Worm (Caenorhabditis elegans) whole organism, L4 larva: ENCODE results near the gene F22E5.13.

Experiments
- D1046.2 ChIP-seq: fragments of 200-800 bp; sonication (Bioruptor generic); IDR thresholded peaks from 2 replicates; pipeline ENCODE4 v1.3.6; 2022; ENCODE audit warnings: missing genetic modification characterization, missing compliant biosample characterization
- R02D3.7 ChIP-seq: fragments of 150-350 bp; sonication (generic microtip); optimal IDR thresholded peaks from 3 replicates; lab custom pipeline; 2014; ENCODE audit warnings: missing biosample characterization, missing genetic modification characterization
- Y105C5A.15 ChIP-seq: fragments of 200-800 bp; sonication (Bioruptor generic); IDR thresholded peaks from 2 replicates; pipeline ENCODE4 v1.3.6; 2022; ENCODE audit warnings: missing genetic modification characterization, missing compliant biosample characterization
- aha-1 ChIP-seq: fragments of 150-350 bp; peaks from one replicate; lab custom pipeline; 2014; ENCODE audit warnings: missing biosample characterization, missing genetic modification characterization
- ama-1 ChIP-seq: fragments of 150-350 bp; optimal IDR thresholded peaks from 2 replicates; lab custom pipeline; 2014; ENCODE audit warnings: inconsistent platforms, mixed read lengths
- attf-4 ChIP-seq: sonication (generic microtip); optimal IDR thresholded peaks from 3 replicates; lab custom pipeline; 2017; ENCODE audit warnings: missing biosample characterization, missing genetic modification characterization
- ceh-44 ChIP-seq: fragments of 200-800 bp; sonication (Bioruptor generic); IDR thresholded peaks from 2 replicates; pipeline ENCODE4 v1.3.6; 2022; ENCODE audit warnings: missing genetic modification reagents, missing genetic modification characterization, missing compliant biosample characterization
- daf-19 ChIP-seq: fragments of 200-800 bp; sonication (Bioruptor generic); conservative IDR thresholded peaks from 2 replicates; pipeline ENCODE4 v1.3.6; 2022; ENCODE audit warnings: missing genetic modification characterization, missing compliant biosample characterization
- dmd-8 ChIP-seq: fragments of 200-800 bp; sonication (Bioruptor generic); IDR thresholded peaks from 2 replicates; pipeline ENCODE4 v1.3.6; 2022; ENCODE audit warnings: missing genetic modification characterization, missing compliant biosample characterization
- dmd-9 ChIP-seq: fragments of 200-800 bp; sonication (Bioruptor generic); IDR thresholded peaks from 2 replicates; pipeline ENCODE4 v1.3.6; 2022; ENCODE audit warnings: missing genetic modification reagents, missing genetic modification characterization, missing compliant biosample characterization
- dpl-1 ChIP-seq: fragments of 150-350 bp; optimal IDR thresholded peaks from 2 replicates; lab custom pipeline; 2014; ENCODE audit warnings: missing biosample characterization, missing genetic modification reagents, missing genetic modification characterization
- duxl-1 ChIP-seq: sonication (generic microtip); optimal IDR thresholded peaks from 2 replicates; lab custom pipeline; 2016; ENCODE audit warnings: mild to moderate bottlenecking, missing genetic modification characterization, moderate library complexity, missing compliant biosample characterization; ENCODE audit not compliant: poor library complexity
- egl-27 ChIP-seq: sonication (generic microtip); optimal IDR thresholded peaks from 3 replicates; lab custom pipeline; 2017; ENCODE audit warnings: missing biosample characterization, missing genetic modification reagents, missing genetic modification characterization
- fkh-10 ChIP-seq: fragments of 150-350 bp; optimal IDR thresholded peaks from 2 replicates; lab custom pipeline; 2014; ENCODE audit warnings: missing biosample characterization, missing genetic modification reagents, missing genetic modification characterization
- fos-1 ChIP-seq: fragments of 150-350 bp; optimal IDR thresholded peaks from 2 replicates; lab custom pipeline; 2014; ENCODE audit warnings: missing biosample characterization, missing genetic modification characterization
- hlh-11 ChIP-seq: fragments of 200-800 bp; sonication (Bioruptor generic); optimal IDR thresholded peaks from 2 replicates; lab custom pipeline; 2018; ENCODE audit warnings: mild to moderate bottlenecking, missing genetic modification characterization, missing compliant biosample characterization
- hlh-30 ChIP-seq: sonication (generic microtip); optimal IDR thresholded peaks from 2 replicates; lab custom pipeline; 2017; ENCODE audit warnings: antibody characterized with exemption, mild to moderate bottlenecking, missing genetic modification characterization, missing compliant biosample characterization; ENCODE audit not compliant: insufficient read depth
- lin-1 ChIP-seq: fragments of 200-800 bp; sonication (Bioruptor generic); IDR thresholded peaks from 2 replicates; pipeline ENCODE4 v1.3.6; 2022; ENCODE audit warnings: missing genetic modification reagents, missing genetic modification characterization, missing compliant biosample characterization
- lin-13 ChIP-seq: fragments of 150-350 bp; optimal IDR thresholded peaks from 2 replicates; lab custom pipeline; 2014; ENCODE audit warnings: missing biosample characterization, missing genetic modification reagents, missing genetic modification characterization
- lin-38 ChIP-seq: fragments of 200-800 bp; sonication (Bioruptor generic); IDR thresholded peaks from 2 replicates; pipeline ENCODE4 v1.3.6; 2022; ENCODE audit warnings: missing genetic modification reagents, missing genetic modification characterization, missing compliant biosample characterization
- lin-39 ChIP-seq: fragments of 150-350 bp; optimal IDR thresholded peaks from 2 replicates; lab custom pipeline; 2014; ENCODE audit warnings: missing biosample characterization, missing genetic modification reagents, missing genetic modification characterization
- lsy-2 ChIP-seq, 2 experiments: fragments of 150-350 bp in 1 of 2; sonication (generic microtip) in 1 of 2; optimal IDR thresholded peaks; 2 replicates each; lab custom pipeline; 2014 to 2017; ENCODE audit warnings: missing biosample characterization in 2 of 2, missing genetic modification characterization in 2 of 2
- madf-5 ChIP-seq, 2 experiments: fragments of 200-800 bp; sonication (Bioruptor generic); IDR thresholded peaks; 2 replicates each; pipeline ENCODE4 v1.3.6; 2022; ENCODE audit warnings: missing compliant biosample characterization in 2 of 2, missing genetic modification characterization in 2 of 2
- mdt-29 ChIP-seq: fragments of 200-800 bp; sonication (Bioruptor generic); IDR thresholded peaks from 2 replicates; pipeline ENCODE4 v1.3.6; 2022; ENCODE audit warnings: missing genetic modification reagents, missing genetic modification characterization, missing compliant biosample characterization
- nhr-10 ChIP-seq: fragments of 150-350 bp; optimal IDR thresholded peaks from 2 replicates; lab custom pipeline; 2014; ENCODE audit warnings: missing biosample characterization, missing genetic modification characterization
- nhr-25 ChIP-seq: sonication (generic microtip); optimal IDR thresholded peaks from 2 replicates; lab custom pipeline; 2017; ENCODE audit warnings: missing genetic modification characterization, mild to moderate bottlenecking, missing compliant biosample characterization, antibody characterized with exemption, moderate library complexity, borderline replicate concordance; ENCODE audit not compliant: insufficient read depth
- nhr-48 ChIP-seq: sonication (generic microtip); optimal IDR thresholded peaks from 2 replicates; lab custom pipeline; 2016; ENCODE audit warnings: mild to moderate bottlenecking, missing genetic modification characterization, missing compliant biosample characterization
- nhr-76 ChIP-seq: fragments of 150-350 bp; optimal IDR thresholded peaks from 2 replicates; lab custom pipeline; 2014; ENCODE audit warnings: missing biosample characterization, missing genetic modification characterization
- pha-4 ChIP-seq, 2 experiments: fragments of 150-350 bp in 1 of 2; fragments of 200-800 bp in 1 of 2; sonication (Bioruptor generic) in 1 of 2; IDR thresholded peaks in 1 of 2; optimal IDR thresholded peaks in 1 of 2; 2 replicates each; pipeline versions ENCODE4 v1.3.6 to Lab custom; 2014 to 2022; ENCODE audit warnings: missing genetic modification characterization in 2 of 2, missing genetic modification reagents in 2 of 2, missing biosample characterization in 1 of 2, missing compliant biosample characterization in 1 of 2
- pqm-1 ChIP-seq: sonication (generic microtip); optimal IDR thresholded peaks from 2 replicates; lab custom pipeline; 2017; ENCODE audit warnings: missing biosample characterization, missing genetic modification characterization
- snpc-4 ChIP-seq: fragments of 150-350 bp; optimal IDR thresholded peaks from 2 replicates; lab custom pipeline; 2014; ENCODE audit warnings: missing biosample characterization, missing genetic modification characterization
- spr-3 ChIP-seq: fragments of 200-800 bp; sonication (Bioruptor generic); optimal IDR thresholded peaks from 2 replicates; lab custom pipeline; 2018; ENCODE audit warnings: mild to moderate bottlenecking, missing genetic modification characterization, missing compliant biosample characterization
- zag-1 ChIP-seq: fragments of 150-350 bp; optimal IDR thresholded peaks from 2 replicates; lab custom pipeline; 2014; ENCODE audit warnings: missing biosample characterization, missing genetic modification characterization
- zfp-3 ChIP-seq: fragments of 200-800 bp; sonication (Bioruptor generic); conservative IDR thresholded peaks from 2 replicates; pipeline ENCODE4 v1.3.6; 2022; ENCODE audit warnings: missing genetic modification reagents, missing genetic modification characterization, missing compliant biosample characterization
- zip-2 ChIP-seq: fragments of 150-350 bp; optimal IDR thresholded peaks from 2 replicates; lab custom pipeline; 2014; ENCODE audit warnings: missing biosample characterization, missing genetic modification characterization

Gene F22E5.13

DNA sequence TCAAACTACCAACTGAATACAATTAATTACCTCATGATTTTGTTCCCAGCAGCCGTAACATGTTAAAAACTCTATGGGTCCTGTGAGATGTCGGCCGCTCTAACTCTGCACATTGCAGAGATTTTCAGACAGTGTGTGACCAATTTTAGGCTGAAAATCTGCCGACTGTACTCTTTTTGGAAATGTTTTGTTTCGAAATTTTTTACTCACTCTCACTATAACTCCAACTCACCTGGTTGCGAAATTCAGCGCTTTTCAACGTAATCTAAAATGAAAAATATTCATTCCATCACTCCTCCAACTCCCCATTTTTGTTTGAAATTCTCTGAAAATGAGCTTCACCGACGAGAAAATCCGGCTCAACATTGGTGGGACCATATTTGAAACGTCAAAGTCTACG lies at the start of gene F22E5.13, which contains the start of gene F22E5.6:
TSS of gene F22E5.13 (minus strand) at position 101 of the 400 bp plus-strand sequence.
TSS of gene F22E5.6 (plus strand) at position 297 of the 400 bp plus-strand sequence.
- TF ChIP-seq zip-2, result no peak
- TF ChIP-seq duxl-1, result no peak
- no peak for TF ChIP-seq zfp-3 (GFP tag; lab: Robert Waterston, UW)
- TF ChIP-seq attf-4, result no peak

- TF ChIP-seq lsy-2 (tag; optimal IDR thresholded peaks at IDR 0.05; lab: Kevin White, UChicago) (no peak), lin-1 (GFP tag; lab: Robert Waterston, UW) (no peak), daf-19 (GFP tag; lab: Robert Waterston, UW) (no peak), snpc-4 (tag; lab: Kevin White, UChicago) (no peak), hlh-30 (tag; lab: Kevin White, UChicago) (no peak), dmd-9 (GFP tag; lab: Robert Waterston, UW) (no peak), hlh-11 (tag; lab: Kevin White, UChicago) (no peak), dmd-8 (GFP tag; lab: Robert Waterston, UW) (no peak), Y105C5A.15 (GFP tag; lab: Robert Waterston, UW) (no peak), nhr-48 (tag; lab: Kevin White, UChicago) (no peak), pha-4 (GFP tag; IDR thresholded peaks at IDR 0.05; lab: Robert Waterston, UW) (no peak), pha-4 (tag; optimal IDR thresholded peaks at IDR 0.05; lab: Kevin White, UChicago) (no peak), lin-39 (tag; lab: Kevin White, UChicago) (no peak), lin-13 (GFP tag; lab: Kevin White, UChicago) (no peak), nhr-25 (tag; lab: Kevin White, UChicago) (no peak), nhr-76 (no peak), ceh-44 (no peak), R02D3.7 (tag; lab: Kevin White, UChicago) (no peak), ama-1 (no peak), nhr-10 (tag; lab: Kevin White, UChicago) (no peak), pqm-1 (tag; lab: Kevin White, UChicago) (no peak)
Observed at ce11 chrII:2698378-2698777, 48.9 kb upstream of the F22E5.13 start, which contains the start of gene sri-62. Gene sri-62, minus strand, starts transcription at chrII:2698478.

- TF ChIP-seq fkh-10 (peak; percentile 40), hlh-30 (tag; lab: Kevin White, UChicago) (no peak), zag-1 (tag; lab: Kevin White, UChicago) (no peak)
Observed at ce11 chrII:2695079-2695478, 45.6 kb upstream of the F22E5.13 start.

ce11 chrII:2692476-2692875 lies 43.0 kb upstream of the F22E5.13 start, which contains the start of gene set-11:
Gene set-11, minus strand, starts transcription at chrII:2692576.
- TF ChIP-seq egl-27 (tag; lab: Kevin White, UChicago) (no peak), Y105C5A.15 (GFP tag; lab: Robert Waterston, UW) (no peak), fos-1 (tag; lab: Kevin White, UChicago) (no peak), aha-1 (tag; lab: Kevin White, UChicago) (no peak), dmd-8 (GFP tag; lab: Robert Waterston, UW) (no peak), mdt-29 (no peak), lin-38 (GFP tag; lab: Robert Waterston, UW) (no peak), D1046.2 (GFP tag; lab: Robert Waterston, UW) (no peak), madf-5 (GFP tag; IDR thresholded peaks at IDR 0.05; lab: Robert Waterston, UW) (no peak), spr-3 (GFP tag; lab: Kevin White, UChicago) (no peak), dpl-1 (GFP tag; lab: Kevin White, UChicago) (no peak)
